Worm (Caenorhabditis elegans): ENCODE data around the gene wrt-3.

- TF ChIP-seq ref-1 (GFP tag; conservative IDR thresholded peaks at IDR 0.05) = no peak
- no peak for TF ChIP-seq ztf-23 (GFP tag; IDR thresholded peaks at IDR 0.05)
- no peak for TF ChIP-seq cog-1 (tag; optimal IDR thresholded peaks at IDR 0.05)
- TF ChIP-seq ztf-29 (GFP tag; IDR thresholded peaks at IDR 0.05) = no peak
- no peak for TF ChIP-seq flt-1 (GFP tag; IDR thresholded peaks at IDR 0.05)
- no peak for TF ChIP-seq klf-2 (GFP tag; conservative IDR thresholded peaks at IDR 0.05)
- no peak for TF ChIP-seq tab-1 (GFP tag; IDR thresholded peaks at IDR 0.05)
These were observed 8.7 kb upstream of the wrt-3 start, which contains the start of gene sru-2 for ce11 chrIV:9485972-9486371.
